Fruit fly (Drosophila melanogaster): Measurements from ENCODE around the gene Mvb12.

DNA sequence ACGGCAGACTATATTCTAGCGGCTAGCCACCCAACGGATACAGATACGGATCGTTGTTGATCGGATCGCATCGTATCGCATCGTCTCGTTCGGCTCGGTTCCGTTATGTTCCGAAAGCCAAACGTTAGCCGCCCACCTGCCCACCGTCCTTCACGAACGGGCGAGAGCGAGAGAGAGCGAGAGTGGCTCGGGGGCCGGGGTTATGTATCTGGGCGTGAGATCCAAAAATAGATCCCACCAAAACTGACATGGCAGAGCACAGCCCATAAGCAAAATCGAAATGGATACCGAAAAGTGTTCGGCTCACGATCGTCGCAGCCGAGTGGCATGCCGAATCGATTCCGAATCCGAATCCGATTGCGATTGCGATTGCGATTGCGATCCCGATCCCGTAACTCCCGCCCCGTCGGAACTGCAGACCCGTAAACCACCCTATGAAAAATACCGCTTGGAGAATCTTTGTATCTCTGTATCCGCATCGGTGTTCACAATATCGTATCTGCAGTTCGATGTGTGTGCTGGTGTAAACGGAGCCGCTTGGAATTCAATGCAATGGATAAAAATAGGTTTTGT is 15.8 kb upstream of the Mvb12 start, which contains the start of gene wupA:
- TF ChIP-seq CG9139 (GFP tag; optimal IDR thresholded peaks at IDR 0.05): no peak
- no peak for TF ChIP-seq Lpt (GFP tag; optimal IDR thresholded peaks at IDR 0.05)
- no peak for TF ChIP-seq CG11762 (GFP tag; optimal IDR thresholded peaks at IDR 0.05; ENCODE audit: insufficient read depth)
- no peak for TF ChIP-seq CG8632 (GFP tag; optimal IDR thresholded peaks at IDR 0.05)
- TF ChIP-seq CG6163 (GFP tag; IDR thresholded peaks at IDR 0.05): no peak
- TF ChIP-seq Gug (GFP tag; IDR thresholded peaks at IDR 0.05): no peak
- no peak for TF ChIP-seq CG10669 (GFP tag; optimal IDR thresholded peaks at IDR 0.05)
- TF ChIP-seq Hr38 (GFP tag; optimal IDR thresholded peaks at IDR 0.05): no peak
- no peak for TF ChIP-seq CG8319 (GFP tag; optimal IDR thresholded peaks at IDR 0.05)
- no peak for TF ChIP-seq Eip75B (GFP tag; optimal IDR thresholded peaks at IDR 0.05)

All from whole organism, prepupa.